Worm (Caenorhabditis elegans) whole organism, L4/young adult: Measurements from ENCODE around the gene C54G7.1.

Experiments
- W03F9.2 ChIP-seq: fragments of 150-350 bp; optimal IDR thresholded peaks from 2 replicates; lab custom pipeline; 2014; ENCODE audit warnings: missing biosample characterization, missing genetic modification characterization
- him-1 ChIP-seq: sonication (generic microtip); optimal IDR thresholded peaks from 2 replicates; lab custom pipeline; 2016; ENCODE audit warnings: missing genotype, missing genetic modification reagents, missing genetic modification characterization, missing compliant biosample characterization

DNA sequence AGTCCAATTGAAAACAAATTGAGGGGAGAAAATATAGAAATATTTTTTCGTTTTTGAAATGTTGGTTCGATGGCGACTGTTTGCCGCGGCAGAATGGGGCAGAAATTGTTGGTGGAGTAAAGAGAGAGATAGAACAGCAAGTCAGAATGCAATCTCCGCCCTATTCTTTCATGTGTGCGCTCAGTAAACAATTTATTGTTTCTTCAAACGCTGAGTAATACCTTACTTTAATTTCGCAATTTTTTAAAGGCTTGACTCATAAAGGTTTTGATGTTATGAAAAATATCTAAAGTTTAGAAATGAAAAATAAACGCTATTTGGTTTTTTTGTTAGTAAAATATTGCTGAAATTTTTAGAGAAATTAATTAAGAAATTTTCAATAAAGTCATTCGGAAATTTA is 29.4 kb upstream of the C54G7.1 start:
- TF ChIP-seq him-1 (tag; lab: Kevin White, UChicago) (no peak), W03F9.2 (no peak)
